Fruit fly (Drosophila melanogaster) whole organism, wandering third instar larva: ENCODE results near the gene GluRIIC.

Experiments
- CG9705 ChIP-seq: fragments of 200-800 bp; sonication (Bioruptor generic); optimal IDR thresholded peaks from 2 replicates; lab custom pipeline; 2018; ENCODE audit warnings: missing biosample characterization, mild to moderate bottlenecking, missing genetic modification characterization
- Jra ChIP-seq: sonication (Bioruptor generic); optimal IDR thresholded peaks from 2 replicates; lab custom pipeline; 2016; ENCODE audit warnings: missing biosample characterization, missing genetic modification characterization
- Myc ChIP-seq: fragments of >200 bp; optimal IDR thresholded peaks from 2 replicates; lab custom pipeline; 2017
- Sp1 ChIP-seq: fragments of 200-800 bp; sonication (Bioruptor generic); optimal IDR thresholded peaks from 3 replicates; lab custom pipeline; 2019; ENCODE audit warnings: missing biosample characterization, mild to moderate bottlenecking, missing genetic modification characterization, moderate library complexity
- dmrt93B ChIP-seq: fragments of 200-800 bp; sonication (Bioruptor generic); optimal IDR thresholded peaks from 2 replicates; lab custom pipeline; 2018; ENCODE audit warnings: missing biosample characterization, mild to moderate bottlenecking, missing genetic modification characterization
- fru ChIP-seq: fragments of 200-800 bp; sonication (Bioruptor generic); optimal IDR thresholded peaks from 3 replicates; lab custom pipeline; 2016; ENCODE audit warnings: missing biosample characterization, mild to moderate bottlenecking, missing genetic modification characterization
- h ChIP-seq: fragments of 200-800 bp; sonication (Bioruptor generic); optimal IDR thresholded peaks from 3 replicates; lab custom pipeline; 2016; ENCODE audit warnings: missing biosample characterization, mild to moderate bottlenecking, missing genetic modification characterization
- jim ChIP-seq: fragments of 175-275, 200-325 bp; sonication (Bioruptor generic); optimal IDR thresholded peaks from 2 replicates; lab custom pipeline; 2016; ENCODE audit warnings: missing biosample characterization, mild to moderate bottlenecking, missing genetic modification characterization
- lola ChIP-seq: fragments of >200 bp; optimal IDR thresholded peaks from 2 replicates; lab custom pipeline; 2017; ENCODE audit warnings: missing biosample characterization, missing genetic modification characterization
- pan ChIP-seq: fragments of >200 bp; optimal IDR thresholded peaks from 2 replicates; lab custom pipeline; 2017
- psq ChIP-seq: fragments of 200-800 bp; sonication (Bioruptor generic); optimal IDR thresholded peaks from 3 replicates; lab custom pipeline; 2017; ENCODE audit warnings: missing biosample characterization, mild to moderate bottlenecking, missing genetic modification characterization, moderate library complexity
- usp ChIP-seq: fragments of >200 bp; optimal IDR thresholded peaks from 2 replicates; lab custom pipeline; 2017; ENCODE audit warnings: missing biosample characterization, missing genetic modification characterization

DNA sequence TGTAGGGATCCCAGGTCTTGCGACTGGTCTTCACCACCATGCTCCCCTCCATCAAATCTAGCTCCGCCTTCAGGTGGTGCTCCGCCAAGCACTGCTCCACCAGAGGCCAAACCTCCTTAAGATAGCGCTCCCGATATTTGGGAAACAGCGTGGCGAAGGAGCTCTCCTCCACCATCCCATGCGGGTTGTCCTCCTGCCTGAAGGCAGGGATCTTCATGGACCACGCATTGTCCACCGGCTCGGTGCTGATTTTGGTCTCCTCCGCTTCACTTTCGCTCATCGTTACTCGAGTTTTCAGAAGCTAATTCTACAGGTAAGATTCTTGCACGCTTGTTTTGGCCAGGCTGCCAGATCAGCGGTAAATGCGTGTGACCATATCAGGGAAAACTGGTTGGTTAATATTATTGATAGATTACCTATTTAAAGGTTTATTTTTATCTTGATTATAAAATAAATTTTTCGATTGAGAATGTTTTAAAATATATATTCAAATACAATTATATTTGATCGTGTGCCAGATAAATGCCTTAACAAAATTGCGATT is 44.3 kb upstream of the GluRIIC start, which contains the start of gene dbe:
- TF ChIP-seq Myc (lab: Kevin White, UChicago) = no peak
- TF ChIP-seq fru (GFP tag; lab: Kevin White, UChicago) = no peak
- TF ChIP-seq Jra (GFP tag; lab: Kevin White, UChicago) = no peak
- TF ChIP-seq psq (GFP tag; lab: Kevin White, UChicago) = no peak
- no peak for TF ChIP-seq jim
- TF ChIP-seq pan (lab: Kevin White, UChicago) = no peak
- no peak for TF ChIP-seq lola
- TF ChIP-seq usp (GFP tag; lab: Kevin White, UChicago) = no peak
- TF ChIP-seq Sp1 (GFP tag; lab: Kevin White, UChicago) = peak; percentile 25
- no peak for TF ChIP-seq h (GFP tag; lab: Kevin White, UChicago)
- no peak for TF ChIP-seq CG9705
- TF ChIP-seq dmrt93B (GFP tag; lab: Kevin White, UChicago) = no peak
